Fruit fly (Drosophila melanogaster) whole organism, prepupa: Measurements from ENCODE around the gene spn-B.
A peak's percentile ranks its signal among the peaks of the same experiment; 100 is the strongest.

Source experiments
- Blimp-1 ChIP-seq: fragments of 200-800 bp; sonication (Bioruptor generic); optimal IDR thresholded peaks from 3 replicates; lab custom pipeline; 2017; ENCODE audit warnings: missing biosample characterization, missing genetic modification characterization, mild to moderate bottlenecking, moderate library complexity, missing genetic modification reagents
- CG10631 ChIP-seq: fragments of 200-800 bp; sonication (Bioruptor generic); optimal IDR thresholded peaks from 2 replicates; lab custom pipeline; 2016; ENCODE audit warnings: missing biosample characterization, missing genetic modification characterization
- CG10669 ChIP-seq: fragments of 200-800 bp; sonication (Bioruptor generic); optimal IDR thresholded peaks from 3 replicates; lab custom pipeline; 2018; ENCODE audit warnings: missing biosample characterization, mild to moderate bottlenecking, missing genetic modification characterization, moderate library complexity
- CG11294 ChIP-seq: fragments of 200-800 bp; sonication (Bioruptor generic); IDR thresholded peaks from 2 replicates; pipeline ENCODE4 v1.3.6; 2022; ENCODE audit warnings: missing biosample characterization, missing genetic modification characterization
- CG11762 ChIP-seq: fragments of 200-800 bp; sonication (Bioruptor generic); optimal IDR thresholded peaks from 3 replicates; lab custom pipeline; 2016; ENCODE audit warnings: missing biosample characterization, missing genetic modification characterization; ENCODE audit not compliant: insufficient read depth
- CG15336 ChIP-seq: fragments of 200-800 bp; sonication (Bioruptor generic); IDR thresholded peaks from 2 replicates; pipeline ENCODE4 v1.3.6; 2022; ENCODE audit warnings: missing biosample characterization, missing genetic modification characterization
- CG1621 ChIP-seq: fragments of 200-800 bp; sonication (Bioruptor generic); optimal IDR thresholded peaks from 3 replicates; lab custom pipeline; 2018; ENCODE audit warnings: missing biosample characterization, mild to moderate bottlenecking, missing genetic modification characterization
- CG16779 ChIP-seq: fragments of 200-800 bp; sonication (Bioruptor generic); optimal IDR thresholded peaks from 3 replicates; lab custom pipeline; 2017; ENCODE audit warnings: missing biosample characterization, mild to moderate bottlenecking, missing genetic modification characterization
- CG3032 ChIP-seq: fragments of 200-800 bp; optimal IDR thresholded peaks from 2 replicates; lab custom pipeline; 2019; ENCODE audit warnings: missing biosample characterization, mild to moderate bottlenecking, missing genetic modification characterization, moderate library complexity
- CG31627 ChIP-seq: fragments of 200-800 bp; sonication (Bioruptor generic); optimal IDR thresholded peaks from 3 replicates; lab custom pipeline; 2016; ENCODE audit warnings: missing biosample characterization, missing genetic modification characterization
- CG32006 ChIP-seq: fragments of 200-800 bp; sonication (Bioruptor generic); optimal IDR thresholded peaks from 3 replicates; lab custom pipeline; 2017; ENCODE audit warnings: missing biosample characterization, mild to moderate bottlenecking, missing genetic modification characterization
- CG34406 ChIP-seq: fragments of 200-800 bp; sonication (Bioruptor generic); optimal IDR thresholded peaks from 3 replicates; lab custom pipeline; 2016; ENCODE audit warnings: missing biosample characterization, missing genetic modification characterization
- CG4318 ChIP-seq: fragments of 200-800 bp; sonication (Bioruptor generic); optimal IDR thresholded peaks from 3 replicates; lab custom pipeline; 2017; ENCODE audit warnings: missing biosample characterization, mild to moderate bottlenecking, missing genetic modification characterization
- CG6163 ChIP-seq: fragments of 200-800 bp; sonication (Bioruptor generic); IDR thresholded peaks from 3 replicates; pipeline ENCODE4 v1.3.6; 2022; ENCODE audit warnings: missing biosample characterization, missing genetic modification characterization
- CG6276 ChIP-seq: fragments of 200-800 bp; sonication (Bioruptor generic); optimal IDR thresholded peaks from 2 replicates; lab custom pipeline; 2017; ENCODE audit warnings: missing biosample characterization, mild to moderate bottlenecking, missing genetic modification characterization
- CG6792 ChIP-seq: fragments of 200-800 bp; sonication (Bioruptor generic); optimal IDR thresholded peaks from 3 replicates; lab custom pipeline; 2016; ENCODE audit warnings: missing biosample characterization, missing genetic modification characterization
- CG6808 ChIP-seq: fragments of 200-800 bp; sonication (Bioruptor generic); optimal IDR thresholded peaks from 3 replicates; lab custom pipeline; 2017; ENCODE audit warnings: missing biosample characterization, missing genetic modification characterization, mild to moderate bottlenecking, moderate library complexity, missing genetic modification reagents
- CG7368 ChIP-seq: fragments of 200-800 bp; sonication (Bioruptor generic); optimal IDR thresholded peaks from 3 replicates; lab custom pipeline; 2016; ENCODE audit warnings: missing biosample characterization, missing genetic modification characterization
- CG8119 ChIP-seq: fragments of 200-800 bp; sonication (Bioruptor generic); IDR thresholded peaks from 3 replicates; pipeline ENCODE4 v1.3.6; 2022; ENCODE audit warnings: missing biosample characterization, missing genetic modification characterization
- CG8319 ChIP-seq: fragments of 200-800 bp; sonication (Bioruptor generic); optimal IDR thresholded peaks from 3 replicates; lab custom pipeline; 2016; ENCODE audit warnings: missing biosample characterization, missing genetic modification characterization
- CG8632 ChIP-seq: fragments of 200-800 bp; sonication (Bioruptor generic); optimal IDR thresholded peaks from 3 replicates; lab custom pipeline; 2016; ENCODE audit warnings: missing biosample characterization, missing genetic modification characterization
- CG9139 ChIP-seq: fragments of 200-800 bp; sonication (Bioruptor generic); optimal IDR thresholded peaks from 3 replicates; lab custom pipeline; 2017; ENCODE audit warnings: missing biosample characterization, mild to moderate bottlenecking, missing genetic modification characterization
- Eip75B ChIP-seq: fragments of 200-800 bp; sonication (Bioruptor generic); optimal IDR thresholded peaks from 3 replicates; lab custom pipeline; 2016; ENCODE audit warnings: missing biosample characterization, missing genetic modification characterization
- Eip78C ChIP-seq: fragments of 200-800 bp; sonication (Bioruptor generic); peaks from one replicate; lab custom pipeline; 2016; ENCODE audit warnings: missing biosample characterization, missing genetic modification characterization
- Eip93F ChIP-seq: fragments of 200-800 bp; sonication (Bioruptor generic); optimal IDR thresholded peaks from 2 replicates; lab custom pipeline; 2016; ENCODE audit warnings: missing biosample characterization, mild to moderate bottlenecking, missing genetic modification characterization
- Ets21C ChIP-seq: fragments of 200-800 bp; sonication (Bioruptor generic); optimal IDR thresholded peaks from 3 replicates; lab custom pipeline; 2016; ENCODE audit warnings: missing biosample characterization, missing genetic modification characterization
- Ets96B ChIP-seq: fragments of 200-800 bp; optimal IDR thresholded peaks from 2 replicates; lab custom pipeline; 2019; ENCODE audit warnings: missing biosample characterization, mild to moderate bottlenecking, missing genetic modification characterization, moderate library complexity
- Gug ChIP-seq: fragments of 200-800 bp; sonication (Bioruptor generic); IDR thresholded peaks from 2 replicates; pipeline ENCODE4 v1.3.6; 2022; ENCODE audit warnings: missing biosample characterization, missing genetic modification characterization
- Hr38 ChIP-seq: sonication (Bioruptor generic); optimal IDR thresholded peaks from 2 replicates; lab custom pipeline; 2016; ENCODE audit warnings: missing biosample characterization, missing genetic modification characterization
- Hr4 ChIP-seq: fragments of 200-800 bp; sonication (Bioruptor generic); optimal IDR thresholded peaks from 3 replicates; lab custom pipeline; 2016; ENCODE audit warnings: missing biosample characterization, missing genetic modification characterization
- Lpt ChIP-seq: fragments of 200-800 bp; sonication (Bioruptor generic); optimal IDR thresholded peaks from 3 replicates; lab custom pipeline; 2016; ENCODE audit warnings: missing biosample characterization, missing genetic modification characterization
- Met ChIP-seq: fragments of 200-800 bp; sonication (Bioruptor generic); optimal IDR thresholded peaks from 3 replicates; lab custom pipeline; 2016; ENCODE audit warnings: missing biosample characterization, missing genetic modification characterization
- OdsH ChIP-seq: fragments of 200-800 bp; sonication (Bioruptor generic); optimal IDR thresholded peaks from 3 replicates; lab custom pipeline; 2016; ENCODE audit warnings: missing biosample characterization, missing genetic modification characterization
- Smox ChIP-seq: fragments of 200-800 bp; sonication (Bioruptor generic); optimal IDR thresholded peaks from 3 replicates; lab custom pipeline; 2016; ENCODE audit warnings: missing biosample characterization, missing genetic modification characterization
- Sox102F ChIP-seq: fragments of 200-800 bp; sonication (Bioruptor generic); optimal IDR thresholded peaks from 2 replicates; lab custom pipeline; 2016; ENCODE audit warnings: missing biosample characterization, mild to moderate bottlenecking, missing genetic modification characterization
- achi ChIP-seq: fragments of 200-800 bp; sonication (Bioruptor generic); optimal IDR thresholded peaks from 3 replicates; lab custom pipeline; 2016; ENCODE audit warnings: missing biosample characterization, missing genetic modification characterization
- acj6 ChIP-seq: fragments of 200-800 bp; sonication (Bioruptor generic); optimal IDR thresholded peaks from 3 replicates; lab custom pipeline; 2016; ENCODE audit warnings: missing biosample characterization, missing genetic modification characterization
- cyc ChIP-seq: fragments of 200-800 bp; sonication (Bioruptor generic); optimal IDR thresholded peaks from 3 replicates; lab custom pipeline; 2016; ENCODE audit warnings: missing biosample characterization, missing genetic modification characterization
- dac ChIP-seq: fragments of 200-800 bp; sonication (Bioruptor generic); optimal IDR thresholded peaks from 2 replicates; lab custom pipeline; 2017; ENCODE audit warnings: missing biosample characterization, mild to moderate bottlenecking, missing genetic modification characterization
- dsx ChIP-seq: fragments of 200-800 bp; optimal IDR thresholded peaks from 3 replicates; lab custom pipeline; 2019; ENCODE audit warnings: missing biosample characterization, mild to moderate bottlenecking, missing genetic modification characterization, moderate library complexity; ENCODE audit not compliant: poor library complexity, severe bottlenecking
- eg ChIP-seq: fragments of 200-800 bp; sonication (Bioruptor generic); IDR thresholded peaks from 3 replicates; pipeline ENCODE4 v1.3.6; 2022; ENCODE audit warnings: missing biosample characterization, missing genetic modification characterization
- fd59A ChIP-seq: fragments of 200-800 bp; sonication (Bioruptor generic); optimal IDR thresholded peaks from 2 replicates; lab custom pipeline; 2017; ENCODE audit warnings: missing biosample characterization, mild to moderate bottlenecking, missing genetic modification characterization, missing genetic modification reagents
- fd85E ChIP-seq: fragments of 200-800 bp; sonication (Bioruptor generic); optimal IDR thresholded peaks from 3 replicates; lab custom pipeline; 2016; ENCODE audit warnings: missing biosample characterization, missing genetic modification characterization
- net ChIP-seq: fragments of 200-800 bp; sonication (Bioruptor generic); optimal IDR thresholded peaks from 3 replicates; lab custom pipeline; 2016; ENCODE audit warnings: missing biosample characterization, missing genetic modification characterization
- salr ChIP-seq, 2 experiments: fragments of 200-800 bp; sonication (Bioruptor generic); optimal IDR thresholded peaks; 3 replicates each; lab custom pipeline; 2016 to 2018; ENCODE audit warnings: missing biosample characterization in 2 of 2, missing genetic modification characterization in 2 of 2, mild to moderate bottlenecking in 1 of 2
- spab ChIP-seq: fragments of 200-800 bp; sonication (Bioruptor generic); optimal IDR thresholded peaks from 2 replicates; lab custom pipeline; 2017; ENCODE audit warnings: missing biosample characterization, mild to moderate bottlenecking, missing genetic modification characterization, missing genetic modification reagents
- ss ChIP-seq, 2 experiments: fragments of 200-800 bp; sonication (Bioruptor generic); optimal IDR thresholded peaks; 2 replicates in 1 of 2; 3 replicates in 1 of 2; lab custom pipeline; 2017 to 2018; ENCODE audit warnings: mild to moderate bottlenecking in 2 of 2, missing biosample characterization in 2 of 2, missing genetic modification characterization in 2 of 2, moderate library complexity in 1 of 2
- svp ChIP-seq: fragments of 200-800 bp; sonication (Bioruptor generic); peaks from one replicate; lab custom pipeline; 2016; ENCODE audit warnings: missing biosample characterization, missing genetic modification characterization
- topi ChIP-seq: fragments of 200-800 bp; sonication (Bioruptor generic); optimal IDR thresholded peaks from 3 replicates; lab custom pipeline; 2016; ENCODE audit warnings: missing biosample characterization, missing genetic modification characterization
- vri ChIP-seq: fragments of 200-800 bp; sonication (Bioruptor generic); optimal IDR thresholded peaks from 3 replicates; lab custom pipeline; 2016; ENCODE audit warnings: missing biosample characterization, mild to moderate bottlenecking, missing genetic modification characterization

Gene spn-B

DNA sequence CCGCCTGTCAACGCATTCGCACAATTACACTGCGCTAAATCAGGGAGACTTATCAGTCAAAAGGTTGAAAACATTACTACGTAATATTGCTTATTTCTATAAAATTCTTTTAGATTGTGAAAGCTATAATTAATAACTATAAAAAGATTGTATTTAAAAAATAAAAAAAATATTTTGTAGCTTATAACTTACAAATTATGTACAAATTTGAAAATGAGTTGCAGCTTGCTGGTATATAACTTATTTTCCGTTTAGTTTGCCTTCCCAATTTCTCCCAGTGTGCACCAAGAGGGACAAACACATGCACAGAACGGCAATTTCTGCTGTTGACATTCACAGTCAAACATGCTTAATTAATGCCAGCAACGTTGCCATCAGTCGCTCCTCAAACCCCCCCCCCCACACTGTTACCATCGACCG lies 25.9 kb downstream of the spn-B start (continued):
- TF ChIP-seq CG4318 (GFP tag; lab: Kevin White, UChicago) (peak; percentile 80), CG6792 (GFP tag; lab: Kevin White, UChicago) (peak; percentile 90), Blimp-1 (GFP tag; lab: Kevin White, UChicago) (peak; percentile 86), net (GFP tag; lab: Kevin White, UChicago) (peak; percentile 80), CG6276 (peak; percentile 87), cyc (GFP tag; lab: Kevin White, UChicago) (peak; percentile 83), Eip75B (GFP tag; lab: Kevin White, UChicago) (peak; percentile 75), CG6808 (GFP tag; lab: Kevin White, UChicago) (peak; percentile 91)

DNA sequence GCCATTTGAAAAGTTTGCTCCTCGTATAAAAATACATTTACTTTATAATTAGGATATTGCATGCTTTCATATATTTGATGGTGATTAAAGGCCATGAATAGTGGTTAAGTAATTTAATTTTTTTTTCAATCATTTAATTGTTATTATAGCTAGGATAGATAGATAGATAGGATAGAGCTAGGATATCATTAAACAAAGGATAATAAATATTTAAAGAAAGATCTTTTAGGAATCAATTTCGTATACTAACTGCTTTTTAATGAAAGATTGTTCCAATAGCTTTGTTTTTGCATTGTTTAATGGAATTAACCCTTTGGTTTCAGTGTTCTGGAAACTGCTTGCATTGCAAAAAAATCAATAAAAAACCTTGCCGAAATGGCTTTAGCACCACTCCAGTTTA lies 26.7 kb downstream of the spn-B start:
- TF ChIP-seq CG9139 (GFP tag; lab: Kevin White, UChicago) (no peak), CG16779 (tag; lab: Kevin White, UChicago) (no peak), CG8119 (GFP tag; lab: Robert Waterston, UW) (no peak), CG3032 (no peak), cyc (GFP tag; lab: Kevin White, UChicago) (peak; percentile 26), acj6 (GFP tag; lab: Kevin White, UChicago) (no peak), CG32006 (GFP tag; lab: Kevin White, UChicago) (no peak), vri (GFP tag; lab: Kevin White, UChicago) (no peak), achi (no peak), Gug (GFP tag; lab: Robert Waterston, UW) (no peak), salr (GFP tag; optimal IDR thresholded peaks at IDR 0.05; lab: Kevin White, UChicago) (no peak), Eip78C (peak; percentile 59), eg (GFP tag; lab: Robert Waterston, UW) (no peak), Eip75B (GFP tag; lab: Kevin White, UChicago) (peak; percentile 30), CG15336 (no peak), CG8632 (GFP tag; lab: Kevin White, UChicago) (peak; percentile 17), Hr4 (GFP tag; lab: Kevin White, UChicago) (no peak), CG6276 (no peak), CG11294 (GFP tag; lab: Robert Waterston, UW) (no peak), CG31627 (GFP tag; lab: Kevin White, UChicago) (no peak), topi (GFP tag; lab: Kevin White, UChicago) (peak; percentile 52), CG1621 (tag; lab: Kevin White, UChicago) (no peak), CG10669 (GFP tag; lab: Kevin White, UChicago) (no peak), Blimp-1 (GFP tag; lab: Kevin White, UChicago) (no peak), Sox102F (no peak), CG34406 (GFP tag; lab: Kevin White, UChicago) (peak; percentile 6), CG10631 (peak; percentile 16), CG4318 (GFP tag; lab: Kevin White, UChicago) (no peak), fd59A (no peak), dsx (GFP tag; lab: Kevin White, UChicago) (no peak), CG7368 (GFP tag; lab: Kevin White, UChicago) (no peak), CG6792 (GFP tag; lab: Kevin White, UChicago) (no peak), OdsH (GFP tag; lab: Kevin White, UChicago) (no peak), Ets21C (no peak), CG8319 (GFP tag; lab: Kevin White, UChicago) (peak; percentile 9), Smox (GFP tag; lab: Kevin White, UChicago) (peak; percentile 19), CG6163 (GFP tag; lab: Robert Waterston, UW) (no peak), Met (GFP tag; lab: Kevin White, UChicago) (no peak), svp (GFP tag; lab: Kevin White, UChicago) (peak; percentile 72), Eip93F (GFP tag; lab: Kevin White, UChicago) (no peak), Hr38 (GFP tag; lab: Kevin White, UChicago) (no peak), fd85E (GFP tag; lab: Kevin White, UChicago) (no peak), ss (GFP tag; optimal IDR thresholded peaks at IDR 0.05; lab: Kevin White, UChicago) (no peak), CG11762 (no peak), dac (GFP tag; lab: Kevin White, UChicago) (no peak), Lpt (no peak), spab (GFP tag; lab: Kevin White, UChicago) (no peak), Ets96B (tag; lab: Kevin White, UChicago) (peak; percentile 19)
